Worm (Caenorhabditis elegans): ENCODE data around the gene pkc-2.

DNA sequence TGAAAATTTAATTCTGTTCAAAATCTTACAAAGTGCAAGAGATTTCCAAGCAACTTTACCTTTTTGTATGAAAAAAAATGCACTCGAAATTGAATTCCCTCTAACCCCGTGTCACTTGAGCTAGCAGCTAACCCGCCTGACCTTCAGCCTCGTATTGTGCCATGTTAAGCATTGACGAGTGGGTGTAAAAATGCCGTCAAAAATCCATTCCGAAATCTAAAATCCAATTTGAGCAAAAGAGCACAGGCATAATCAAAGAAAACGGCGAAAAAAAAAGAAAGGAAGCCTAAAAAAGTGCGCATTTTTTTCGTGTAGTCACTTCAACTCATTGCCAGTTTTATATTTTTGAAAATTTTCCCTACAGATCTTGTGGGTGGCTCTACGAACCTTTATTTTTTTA is at the start of gene pkc-2:
- no peak for TF ChIP-seq dao-5 (tag; optimal IDR thresholded peaks at IDR 0.05)
- no peak for TF ChIP-seq W03F9.2 (tag; optimal IDR thresholded peaks at IDR 0.05)
- TF ChIP-seq him-1 (tag; optimal IDR thresholded peaks at IDR 0.05), result no peak
